Fruit fly (Drosophila melanogaster): Measurements from ENCODE around the gene eIF4EHP.

dm6 chr3R:24014600-24014999, 94.2 kb downstream of the eIF4EHP start:
- no peak for TF ChIP-seq tna (GFP tag; IDR thresholded peaks at IDR 0.05; ENCODE audit: partially characterized antibody)
- TF ChIP-seq CG15479 (GFP tag; optimal IDR thresholded peaks at IDR 0.05): no peak
- TF ChIP-seq Vsx1 (GFP tag; optimal IDR thresholded peaks at IDR 0.05): no peak
- no peak for TF ChIP-seq dati (GFP tag; IDR thresholded peaks at IDR 0.05)
- no peak for TF ChIP-seq chif (GFP tag; optimal IDR thresholded peaks at IDR 0.05)
- TF ChIP-seq kni (GFP tag; optimal IDR thresholded peaks at IDR 0.05): no peak
- TF ChIP-seq CG4424 (GFP tag; optimal IDR thresholded peaks at IDR 0.05): no peak
- TF ChIP-seq aop (GFP tag; IDR thresholded peaks at IDR 0.05): no peak
- no peak for TF ChIP-seq CG2129 (GFP tag; IDR thresholded peaks at IDR 0.05; ENCODE audit: partially characterized antibody)
- TF ChIP-seq CG17186 (GFP tag; optimal IDR thresholded peaks at IDR 0.05): no peak
- TF ChIP-seq ara (GFP tag; IDR thresholded peaks at IDR 0.05): no peak
- no peak for TF ChIP-seq CG34422 (GFP tag; IDR thresholded peaks at IDR 0.05)
- TF ChIP-seq CG8478 (optimal IDR thresholded peaks at IDR 0.05): no peak
- TF ChIP-seq CG32767 (GFP tag; IDR thresholded peaks at IDR 0.05): no peak
